Fruit fly (Drosophila melanogaster) whole organism, wandering third instar larva: ENCODE measurements around the gene CG14983.

Source experiments
- CG32264 ChIP-seq: fragments of 200-800 bp; sonication (Bioruptor generic); optimal IDR thresholded peaks from 2 replicates; lab custom pipeline; 2016; ENCODE audit warnings: missing biosample characterization, missing genetic modification characterization
- Dfd ChIP-seq: fragments of >200 bp; optimal IDR thresholded peaks from 2 replicates; lab custom pipeline; 2017; ENCODE audit warnings: missing biosample characterization, missing genetic modification characterization
- Myc ChIP-seq: fragments of >200 bp; optimal IDR thresholded peaks from 2 replicates; lab custom pipeline; 2017
- OdsH ChIP-seq: fragments of 200-800 bp; sonication (Bioruptor generic); optimal IDR thresholded peaks from 2 replicates; lab custom pipeline; 2016; ENCODE audit warnings: missing biosample characterization, mild to moderate bottlenecking, missing genetic modification characterization
- Sp1 ChIP-seq: fragments of 200-800 bp; sonication (Bioruptor generic); optimal IDR thresholded peaks from 3 replicates; lab custom pipeline; 2019; ENCODE audit warnings: missing biosample characterization, mild to moderate bottlenecking, missing genetic modification characterization, moderate library complexity
- ey ChIP-seq: fragments of 200-800 bp; sonication (Bioruptor generic); optimal IDR thresholded peaks from 2 replicates; lab custom pipeline; 2016; ENCODE audit warnings: missing biosample characterization, missing genetic modification characterization
- foxo ChIP-seq, 2 experiments: fragments of 200-800 bp; sonication (Bioruptor generic); optimal IDR thresholded peaks; 2 replicates in 1 of 2; 3 replicates in 1 of 2; lab custom pipeline; 2016 to 2017; ENCODE audit warnings: missing biosample characterization in 2 of 2, missing genetic modification characterization in 2 of 2
- h ChIP-seq: fragments of 200-800 bp; sonication (Bioruptor generic); optimal IDR thresholded peaks from 3 replicates; lab custom pipeline; 2016; ENCODE audit warnings: missing biosample characterization, mild to moderate bottlenecking, missing genetic modification characterization
- pan ChIP-seq: fragments of >200 bp; optimal IDR thresholded peaks from 2 replicates; lab custom pipeline; 2017
- psq ChIP-seq: fragments of 200-800 bp; sonication (Bioruptor generic); optimal IDR thresholded peaks from 3 replicates; lab custom pipeline; 2017; ENCODE audit warnings: missing biosample characterization, mild to moderate bottlenecking, missing genetic modification characterization, moderate library complexity
- rgr ChIP-seq: fragments of 200-800 bp; sonication (Bioruptor generic); optimal IDR thresholded peaks from 3 replicates; lab custom pipeline; 2016; ENCODE audit warnings: missing biosample characterization, mild to moderate bottlenecking, missing genetic modification characterization
- usp ChIP-seq: fragments of >200 bp; optimal IDR thresholded peaks from 2 replicates; lab custom pipeline; 2017; ENCODE audit warnings: missing biosample characterization, missing genetic modification characterization
- woc ChIP-seq: sonication (Bioruptor generic); optimal IDR thresholded peaks from 2 replicates; lab custom pipeline; 2016; ENCODE audit warnings: missing biosample characterization, mild to moderate bottlenecking, missing genetic modification characterization

DNA sequence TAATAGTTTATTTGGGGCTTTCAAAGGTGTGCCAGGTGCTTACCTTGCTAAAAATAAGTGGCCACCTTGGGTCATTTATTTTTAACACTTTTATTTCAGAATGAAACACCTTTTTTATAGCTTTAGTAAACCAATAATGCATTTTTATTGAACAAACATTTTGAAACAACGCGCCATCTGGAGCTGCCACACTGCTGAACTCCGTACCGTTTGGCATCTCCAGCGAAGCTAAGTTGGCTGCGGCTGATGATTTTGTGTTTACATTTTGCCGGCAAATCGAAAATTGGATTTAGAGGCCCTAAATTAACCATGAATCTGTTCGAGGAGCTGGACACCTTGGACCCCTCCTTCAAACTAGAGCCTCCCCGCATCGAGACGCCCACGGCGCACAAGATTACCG, 44.0 kb downstream of the CG14983 start, which contains the start of gene ida:
- TF ChIP-seq Sp1 (GFP tag; lab: Kevin White, UChicago) (no peak), woc (GFP tag; lab: Kevin White, UChicago) (no peak), Myc (lab: Kevin White, UChicago) (no peak), pan (lab: Kevin White, UChicago) (no peak), usp (GFP tag; lab: Kevin White, UChicago) (no peak), ey (GFP tag; lab: Kevin White, UChicago) (no peak), Dfd (GFP tag; lab: Kevin White, UChicago) (no peak), h (GFP tag; lab: Kevin White, UChicago) (no peak), rgr (GFP tag; lab: Kevin White, UChicago) (no peak), psq (GFP tag; lab: Kevin White, UChicago) (no peak), OdsH (GFP tag; lab: Kevin White, UChicago) (no peak), foxo (GFP tag; optimal IDR thresholded peaks at IDR 0.05; lab: Kevin White, UChicago) (no peak), CG32264 (GFP tag; lab: Kevin White, UChicago) (no peak)
